Worm (Caenorhabditis elegans) whole organism, young adult: Measurements from ENCODE around the gene T08D2.6.
A peak's percentile ranks its signal among the peaks of the same experiment; 100 is the strongest.
"Not testable (repeated sequence)": the region's sequence is repeated elsewhere in the genome, so short reads cannot be mapped to it uniquely, and the experiment has no call there.

Experiments used
- D2030.7 ChIP-seq: fragments of 200-800 bp; sonication (Bioruptor generic); IDR thresholded peaks from 2 replicates; pipeline ENCODE4 v1.3.6; 2022; ENCODE audit warnings: missing genetic modification reagents, missing genetic modification characterization, missing compliant biosample characterization
- F23B12.7 ChIP-seq: sonication (generic microtip); optimal IDR thresholded peaks from 2 replicates; lab custom pipeline; 2017; ENCODE audit warnings: missing genetic modification characterization, mild to moderate bottlenecking, missing compliant biosample characterization, antibody characterized with exemption, moderate library complexity; ENCODE audit not compliant: insufficient read depth
- F33H1.4 ChIP-seq: fragments of 200-800 bp; sonication (Bioruptor generic); IDR thresholded peaks from 2 replicates; pipeline ENCODE4 v1.3.6; 2022; ENCODE audit warnings: missing genetic modification reagents, missing genetic modification characterization, missing compliant biosample characterization
- F49E8.2 ChIP-seq: sonication (generic microtip); optimal IDR thresholded peaks from 3 replicates; lab custom pipeline; 2017; ENCODE audit warnings: missing genetic modification characterization, mild to moderate bottlenecking, missing compliant biosample characterization, antibody characterized with exemption, moderate library complexity; ENCODE audit not compliant: insufficient read depth
- F52B5.7 ChIP-seq: sonication (generic microtip); optimal IDR thresholded peaks from 2 replicates; lab custom pipeline; 2016; ENCODE audit warnings: mild to moderate bottlenecking, missing genetic modification characterization, missing compliant biosample characterization
- Y79H2A.3 ChIP-seq: fragments of 200-800 bp; sonication (Bioruptor generic); conservative IDR thresholded peaks from 2 replicates; pipeline ENCODE4 v1.3.6; 2022; ENCODE audit warnings: missing genetic modification reagents, missing genetic modification characterization, missing compliant biosample characterization
- ama-1 ChIP-seq, 3 experiments: fragments of 150-350 bp in 1 of 3; sonication (generic microtip) in 2 of 3; optimal IDR thresholded peaks; 2 replicates each; lab custom pipeline; 2014 to 2018; ENCODE audit warnings: missing biosample characterization in 2 of 3, missing genetic modification characterization in 2 of 3, missing genetic modification reagents in 2 of 3
- athp-1 ChIP-seq: sonication (generic microtip); optimal IDR thresholded peaks from 2 replicates; lab custom pipeline; 2017; ENCODE audit warnings: mild to moderate bottlenecking, missing genetic modification characterization, missing compliant biosample characterization
- attf-6 ChIP-seq: fragments of 200-800 bp; sonication (Bioruptor generic); IDR thresholded peaks from 2 replicates; pipeline ENCODE4 v1.3.6; 2022; ENCODE audit warnings: missing genetic modification reagents, missing genetic modification characterization, missing compliant biosample characterization
- ccch-3 ChIP-seq: fragments of 200-800 bp; sonication (Bioruptor generic); optimal IDR thresholded peaks from 2 replicates; lab custom pipeline; 2018; ENCODE audit warnings: mild to moderate bottlenecking, missing genetic modification characterization, missing compliant biosample characterization
- cebp-1 ChIP-seq, 2 experiments: fragments of 200-800 bp in 1 of 2; sonication (Bioruptor generic) in 1 of 2; sonication (generic microtip) in 1 of 2; IDR thresholded peaks in 1 of 2; optimal IDR thresholded peaks in 1 of 2; 2 replicates each; pipeline versions ENCODE4 v1.3.6 to Lab custom; 2017 to 2022; ENCODE audit warnings: missing compliant biosample characterization in 2 of 2, missing genetic modification characterization in 2 of 2, mild to moderate bottlenecking in 1 of 2, missing genetic modification reagents in 1 of 2, moderate library complexity in 1 of 2
- chd-7 ChIP-seq: sonication (generic microtip); optimal IDR thresholded peaks from 2 replicates; lab custom pipeline; 2016; ENCODE audit warnings: mild to moderate bottlenecking, missing genetic modification characterization, moderate library complexity, missing compliant biosample characterization
- dox-1 ChIP-seq: fragments of 200-800 bp; sonication (Bioruptor generic); IDR thresholded peaks from 2 replicates; pipeline ENCODE4 v1.3.6; 2022; ENCODE audit warnings: missing genetic modification reagents, missing genetic modification characterization, missing compliant biosample characterization
- ekl-4 ChIP-seq: fragments of 200-800 bp; sonication (Bioruptor generic); IDR thresholded peaks from 2 replicates; pipeline ENCODE4 v1.3.6; 2022; ENCODE audit warnings: missing genetic modification reagents, missing genetic modification characterization, missing compliant biosample characterization
- fkh-3 ChIP-seq: sonication (generic microtip); optimal IDR thresholded peaks from 2 replicates; lab custom pipeline; 2016; ENCODE audit warnings: mild to moderate bottlenecking, missing genetic modification characterization, missing compliant biosample characterization
- hsf-1 ChIP-seq: fragments of 200-800 bp; sonication (Bioruptor generic); IDR thresholded peaks from 2 replicates; pipeline ENCODE4 v1.3.6; 2022; ENCODE audit warnings: missing genetic modification reagents, missing genetic modification characterization, missing compliant biosample characterization
- lsl-1 ChIP-seq: fragments of 200-800 bp; sonication (Bioruptor generic); optimal IDR thresholded peaks from 2 replicates; lab custom pipeline; 2018; ENCODE audit warnings: mild to moderate bottlenecking, missing genetic modification characterization, moderate library complexity, missing compliant biosample characterization
- madf-6 ChIP-seq: fragments of 200-800 bp; sonication (Bioruptor generic); IDR thresholded peaks from 2 replicates; pipeline ENCODE4 v1.3.6; 2022; ENCODE audit warnings: missing genetic modification reagents, missing genetic modification characterization, missing compliant biosample characterization
- madf-8 ChIP-seq: fragments of 200-800 bp; sonication (Bioruptor generic); conservative IDR thresholded peaks from 2 replicates; pipeline ENCODE4 v1.3.6; 2022; ENCODE audit warnings: missing genetic modification reagents, missing genetic modification characterization, missing compliant biosample characterization
- mel-28 ChIP-seq: sonication (generic microtip); optimal IDR thresholded peaks from 2 replicates; lab custom pipeline; 2016; ENCODE audit warnings: borderline replicate concordance, mild to moderate bottlenecking, missing genetic modification characterization, missing compliant biosample characterization
- pbrm-1 ChIP-seq: fragments of 200-800 bp; sonication (Bioruptor generic); IDR thresholded peaks from 2 replicates; pipeline ENCODE4 v1.3.6; 2022; ENCODE audit warnings: missing genetic modification reagents, missing genetic modification characterization, missing compliant biosample characterization
- rec-8 ChIP-seq, 2 experiments: sonication (generic microtip); optimal IDR thresholded peaks; 2 replicates each; lab custom pipeline; 2016; ENCODE audit warnings: mild to moderate bottlenecking in 2 of 2, missing genetic modification characterization in 2 of 2, missing genetic modification reagents in 2 of 2, missing genotype in 2 of 2, missing biosample characterization in 1 of 2, missing compliant biosample characterization in 1 of 2, moderate library complexity in 1 of 2
- snpc-4 ChIP-seq, 5 experiments: fragments of 150-350 bp in 1 of 5; sonication (generic microtip) in 4 of 5; optimal IDR thresholded peaks; 2 replicates each; lab custom pipeline; 2014 to 2018; ENCODE audit warnings: missing genetic modification characterization in 5 of 5, missing biosample characterization in 3 of 5, antibody characterized with exemption in 2 of 5, mild to moderate bottlenecking in 2 of 5, missing compliant biosample characterization in 2 of 5, missing genotype in 2 of 5, moderate library complexity in 2 of 5, missing genetic modification reagents in 1 of 5
- unc-130 ChIP-seq: sonication (generic microtip); optimal IDR thresholded peaks from 2 replicates; lab custom pipeline; 2016; ENCODE audit warnings: missing genetic modification reagents, missing genetic modification characterization, missing compliant biosample characterization
- zfh-2 ChIP-seq: fragments of 200-800 bp; sonication (Bioruptor generic); conservative IDR thresholded peaks from 2 replicates; pipeline ENCODE4 v1.3.6; 2022; ENCODE audit warnings: missing genetic modification reagents, missing genetic modification characterization, missing compliant biosample characterization
- ztf-28 ChIP-seq: fragments of 200-800 bp; sonication (Bioruptor generic); IDR thresholded peaks from 2 replicates; pipeline ENCODE4 v1.3.6; 2022; ENCODE audit warnings: missing genetic modification reagents, missing genetic modification characterization, missing compliant biosample characterization
- ztf-3 ChIP-seq: fragments of 200-800 bp; sonication (Bioruptor generic); optimal IDR thresholded peaks from 2 replicates; lab custom pipeline; 2018; ENCODE audit warnings: mild to moderate bottlenecking, missing genetic modification characterization, missing compliant biosample characterization

T08D2.6 gene

DNA sequence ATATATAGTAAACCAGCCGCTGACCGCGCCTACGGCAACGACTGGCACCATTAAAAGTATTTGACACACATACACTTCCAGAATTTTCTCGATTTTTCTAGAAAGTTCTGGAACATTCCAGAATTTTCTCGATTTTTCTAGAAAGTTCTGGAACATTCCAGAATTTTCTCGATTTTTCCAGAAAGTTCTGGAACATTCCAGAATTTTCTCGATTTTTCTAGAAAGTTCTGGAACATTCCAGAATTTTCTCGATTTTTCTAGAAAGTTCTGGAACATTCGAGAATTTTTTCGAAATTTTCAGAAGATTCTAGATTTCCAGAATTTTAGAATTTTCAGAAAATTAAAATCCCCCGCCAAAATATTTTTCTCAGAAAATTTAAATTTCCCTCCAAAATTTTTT lies 13.4 kb downstream of the T08D2.6 start:
- TF ChIP-seq madf-6 (GFP tag; lab: Robert Waterston, UW): 0 out of 2 replicates have a peak, but pooled peaks have one; percentile 16
- peak; percentile 93 for TF ChIP-seq hsf-1 (GFP tag; lab: Robert Waterston, UW)
- TF ChIP-seq dox-1: peak; percentile 64

DNA sequence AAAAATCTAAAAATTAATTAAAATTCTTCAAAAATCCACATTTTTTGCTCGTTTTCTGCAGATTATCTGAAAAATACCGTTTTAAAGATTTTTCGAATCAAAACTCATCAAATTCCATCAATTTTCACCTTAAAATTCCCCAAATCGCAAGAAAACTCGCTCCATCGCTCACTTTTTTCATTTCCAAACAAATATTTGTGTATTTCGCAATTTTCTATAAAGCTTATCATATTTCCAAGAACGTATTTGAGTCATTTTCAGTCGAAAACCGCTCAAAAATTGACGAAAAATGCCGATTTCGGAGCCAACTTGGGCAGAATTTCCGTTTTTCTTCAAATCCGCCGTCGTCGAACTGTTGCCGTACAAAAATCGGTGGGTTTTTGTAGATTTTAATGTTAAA lies 18.2 kb downstream of the T08D2.6 start:
- TF ChIP-seq cebp-1 (GFP tag; IDR thresholded peaks at IDR 0.05; lab: Robert Waterston, UW): peak; percentile 79
- TF ChIP-seq cebp-1 (tag; optimal IDR thresholded peaks at IDR 0.05; lab: Kevin White, UChicago): peak; percentile 77

DNA sequence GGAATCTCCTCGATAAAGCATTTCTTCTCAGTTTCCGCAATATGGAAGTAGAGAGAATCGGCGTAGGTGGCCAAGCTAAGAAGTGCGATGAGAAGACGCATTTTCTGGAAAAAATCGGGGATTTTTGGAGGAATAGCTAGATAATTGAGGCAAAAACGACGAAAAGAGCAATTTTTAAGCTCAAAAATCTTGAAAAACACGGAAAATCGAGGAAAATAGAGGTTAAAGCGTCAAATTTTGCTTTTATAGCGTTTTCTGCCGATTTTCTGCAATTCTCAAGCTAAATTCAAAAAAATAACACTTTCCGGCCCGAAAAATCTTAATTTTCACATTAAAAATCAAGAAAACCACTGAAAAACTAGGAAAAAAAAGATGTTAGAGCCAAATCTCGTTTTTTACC lies 18.9 kb downstream of the T08D2.6 start, which contains the start of gene tmed-12:
Gene tmed-12 (minus strand): TSS at position 101 of the 400 bp plus-strand sequence.
- TF ChIP-seq ekl-4 (GFP tag; lab: Robert Waterston, UW); lsl-1 (GFP tag; lab: Kevin White, UChicago); rec-8 (tag; optimal IDR thresholded peaks at IDR 0.05; lab: Kevin White, UChicago): not testable (repeated sequence)

ce11 chrX:161592-161991 lies 20.4 kb downstream of the T08D2.6 start:
- TF ChIP-seq hsf-1 (GFP tag; lab: Robert Waterston, UW) (peak; percentile 94), dox-1 (peak; percentile 43; the same call in 1 of the 2 replicates), F33H1.4 (GFP tag; lab: Robert Waterston, UW) (peak; percentile 43), D2030.7 (GFP tag; lab: Robert Waterston, UW) (0 out of 2 replicates have a peak, but pooled peaks have one; percentile 24)
- TF ChIP-seq, all 124 proteins: peak for 4; not testable (repeated sequence) for 120

DNA sequence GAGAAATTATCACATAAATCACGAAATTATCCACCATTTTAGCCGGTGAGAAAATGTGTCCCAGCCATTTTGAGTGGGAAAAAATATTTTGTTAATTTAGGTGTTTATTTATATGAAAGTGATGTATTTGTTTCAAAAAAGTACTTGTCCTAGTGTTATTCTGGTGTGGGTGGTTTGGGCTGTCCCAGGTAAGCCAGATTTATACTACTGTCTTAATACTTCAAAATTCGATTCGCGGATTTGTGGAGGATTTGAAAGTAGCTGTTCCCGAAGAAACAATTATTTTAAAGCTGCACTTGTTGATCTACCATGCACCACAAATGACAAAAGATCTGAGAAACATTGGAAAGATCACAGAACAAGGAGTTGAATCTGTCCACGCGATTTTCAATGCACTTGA lies 34.1 kb downstream of the T08D2.6 start, which contains the start of gene Y73B3A.11:
Gene Y73B3A.11 (plus strand): TSS at position 301 of the 400 bp plus-strand sequence.
- TF ChIP-seq chd-7 (tag; lab: Kevin White, UChicago) (no peak), F52B5.7 (tag; lab: Kevin White, UChicago) (no peak), F23B12.7 (tag; lab: Kevin White, UChicago) (no peak), pbrm-1 (GFP tag; lab: Robert Waterston, UW) (no peak)

- TF ChIP-seq Y79H2A.3 (GFP tag; lab: Robert Waterston, UW) (no peak), rec-8 (tag; optimal IDR thresholded peaks at IDR 0.05; lab: Kevin White, UChicago) (no peak), madf-8 (GFP tag; lab: Robert Waterston, UW) (no peak), snpc-4 (GFP tag; optimal IDR thresholded peaks at IDR 0.05; lab: Kevin White, UChicago) (no peak), snpc-4 (tag; optimal IDR thresholded peaks at IDR 0.05; lab: Kevin White, UChicago) (no peak), attf-6 (no peak), ama-1 (optimal IDR thresholded peaks at IDR 0.05; lab: Kevin White, UChicago) (no peak), ama-1 (GFP tag; optimal IDR thresholded peaks at IDR 0.05; lab: Kevin White, UChicago) (no peak), ccch-3 (GFP tag; lab: Kevin White, UChicago) (no peak), zfh-2 (GFP tag; lab: Robert Waterston, UW) (no peak), unc-130 (GFP tag; lab: Kevin White, UChicago) (no peak), fkh-3 (tag; lab: Kevin White, UChicago) (no peak), athp-1 (tag; lab: Kevin White, UChicago) (no peak), F49E8.2 (tag; lab: Kevin White, UChicago) (no peak), ztf-28 (GFP tag; lab: Robert Waterston, UW) (no peak), mel-28 (no peak), ztf-3 (no peak), ekl-4 (GFP tag; lab: Robert Waterston, UW) (no peak)
Observed at ce11 chrX:146832-147231, 35.1 kb downstream of the T08D2.6 start.
